Worm (Caenorhabditis elegans) whole organism, L4 larva: ENCODE data around the gene rfc-4.

ENCODE experiments used
- D1046.2 ChIP-seq: fragments of 200-800 bp; sonication (Bioruptor generic); IDR thresholded peaks from 2 replicates; pipeline ENCODE4 v1.3.6; 2022; ENCODE audit warnings: missing genetic modification characterization, missing compliant biosample characterization
- F26F4.8 ChIP-seq: fragments of 200-800 bp; sonication (Bioruptor generic); conservative IDR thresholded peaks from 2 replicates; pipeline ENCODE4 v1.3.6; 2022; ENCODE audit warnings: missing genetic modification characterization, missing compliant biosample characterization
- F37D6.2 ChIP-seq: sonication (generic microtip); optimal IDR thresholded peaks from 2 replicates; lab custom pipeline; 2016; ENCODE audit warnings: mild to moderate bottlenecking, missing genetic modification characterization, missing compliant biosample characterization
- R02D3.7 ChIP-seq: fragments of 150-350 bp; sonication (generic microtip); optimal IDR thresholded peaks from 3 replicates; lab custom pipeline; 2014; ENCODE audit warnings: missing biosample characterization, missing genetic modification characterization
- T20F7.1 ChIP-seq: fragments of 200-800 bp; sonication (Bioruptor generic); optimal IDR thresholded peaks from 2 replicates; lab custom pipeline; 2018; ENCODE audit warnings: mild to moderate bottlenecking, missing genetic modification characterization, missing compliant biosample characterization
- Y5F2A.4 ChIP-seq: fragments of 200-800 bp; sonication (Bioruptor generic); optimal IDR thresholded peaks from 2 replicates; lab custom pipeline; 2018; ENCODE audit warnings: mild to moderate bottlenecking, missing genetic modification characterization, missing compliant biosample characterization
- Y75B8A.6 ChIP-seq: fragments of 200-800 bp; sonication (Bioruptor generic); IDR thresholded peaks from 2 replicates; pipeline ENCODE4 v1.3.6; 2022; ENCODE audit warnings: missing genetic modification reagents, missing genetic modification characterization, missing compliant biosample characterization
- ZK337.2 ChIP-seq: fragments of 200-800 bp; sonication (Bioruptor generic); IDR thresholded peaks from 2 replicates; pipeline ENCODE4 v1.3.6; 2022; ENCODE audit warnings: missing genetic modification reagents, missing genetic modification characterization, missing compliant biosample characterization
- ZK546.5 ChIP-seq, 2 experiments: sonication (generic microtip); optimal IDR thresholded peaks; 2 replicates each; lab custom pipeline; 2017; ENCODE audit warnings: missing biosample characterization in 2 of 2, missing genetic modification characterization in 2 of 2
- aha-1 ChIP-seq: fragments of 150-350 bp; peaks from one replicate; lab custom pipeline; 2014; ENCODE audit warnings: missing biosample characterization, missing genetic modification characterization
- ama-1 ChIP-seq: fragments of 150-350 bp; optimal IDR thresholded peaks from 2 replicates; lab custom pipeline; 2014; ENCODE audit warnings: inconsistent platforms, mixed read lengths
- ceh-28 ChIP-seq: fragments of 150-350 bp; optimal IDR thresholded peaks from 2 replicates; lab custom pipeline; 2014; ENCODE audit warnings: missing biosample characterization, missing genetic modification reagents, missing genetic modification characterization
- ceh-32 ChIP-seq: sonication (generic microtip); optimal IDR thresholded peaks from 2 replicates; lab custom pipeline; 2016; ENCODE audit warnings: mild to moderate bottlenecking, missing genetic modification characterization, missing compliant biosample characterization; ENCODE audit not compliant: poor library complexity
- cey-2 ChIP-seq: sonication (generic microtip); optimal IDR thresholded peaks from 3 replicates; lab custom pipeline; 2017; ENCODE audit warnings: missing genetic modification characterization, mild to moderate bottlenecking, missing compliant biosample characterization, antibody characterized with exemption, borderline replicate concordance; ENCODE audit not compliant: insufficient read depth
- ctbp-1 ChIP-seq: fragments of 200-800 bp; sonication (Bioruptor generic); IDR thresholded peaks from 2 replicates; pipeline ENCODE4 v1.3.6; 2022; ENCODE audit warnings: missing genetic modification reagents, missing genetic modification characterization, missing compliant biosample characterization
- daf-8 ChIP-seq: fragments of 200-800 bp; sonication (Bioruptor generic); IDR thresholded peaks from 2 replicates; pipeline ENCODE4 v1.3.6; 2022; ENCODE audit warnings: missing genetic modification characterization, missing compliant biosample characterization
- dmd-6 ChIP-seq: fragments of 200-800 bp; sonication (Bioruptor generic); IDR thresholded peaks from 2 replicates; pipeline ENCODE4 v1.3.6; 2022; ENCODE audit warnings: missing genetic modification reagents, missing genetic modification characterization, missing compliant biosample characterization
- dve-1 ChIP-seq: sonication (generic microtip); optimal IDR thresholded peaks from 2 replicates; lab custom pipeline; 2017; ENCODE audit warnings: antibody characterized with exemption, mild to moderate bottlenecking, missing genetic modification characterization, missing compliant biosample characterization; ENCODE audit not compliant: insufficient read depth
- egl-27 ChIP-seq: sonication (generic microtip); optimal IDR thresholded peaks from 3 replicates; lab custom pipeline; 2017; ENCODE audit warnings: missing biosample characterization, missing genetic modification reagents, missing genetic modification characterization
- egl-43 ChIP-seq: fragments of 200-800 bp; sonication (Bioruptor generic); IDR thresholded peaks from 2 replicates; pipeline ENCODE4 v1.3.6; 2022; ENCODE audit warnings: missing genetic modification reagents, missing genetic modification characterization, missing compliant biosample characterization
- fkh-10 ChIP-seq: fragments of 150-350 bp; optimal IDR thresholded peaks from 2 replicates; lab custom pipeline; 2014; ENCODE audit warnings: missing biosample characterization, missing genetic modification reagents, missing genetic modification characterization
- fos-1 ChIP-seq: fragments of 150-350 bp; optimal IDR thresholded peaks from 2 replicates; lab custom pipeline; 2014; ENCODE audit warnings: missing biosample characterization, missing genetic modification characterization
- gei-8 ChIP-seq: fragments of 200-800 bp; sonication (Bioruptor generic); optimal IDR thresholded peaks from 2 replicates; lab custom pipeline; 2018; ENCODE audit warnings: mild to moderate bottlenecking, missing genetic modification characterization, missing compliant biosample characterization
- hif-1 ChIP-seq, 2 experiments: sonication (generic microtip); optimal IDR thresholded peaks; 2 replicates each; lab custom pipeline; 2016 to 2017; ENCODE audit warnings: missing compliant biosample characterization in 2 of 2, missing genetic modification characterization in 2 of 2, missing genetic modification reagents in 2 of 2, missing genotype in 2 of 2, mild to moderate bottlenecking in 1 of 2
- hmg-1.1 ChIP-seq: fragments of 200-800 bp; sonication (Bioruptor generic); IDR thresholded peaks from 2 replicates; pipeline ENCODE4 v1.3.6; 2022; ENCODE audit warnings: missing genetic modification reagents, missing genetic modification characterization, missing compliant biosample characterization
- jun-1 ChIP-seq: fragments of 150-350 bp; optimal IDR thresholded peaks from 2 replicates; lab custom pipeline; 2014; ENCODE audit warnings: missing biosample characterization, missing genetic modification reagents, missing genetic modification characterization
- lim-7 ChIP-seq: fragments of 200-800 bp; sonication (Bioruptor generic); IDR thresholded peaks from 2 replicates; pipeline ENCODE4 v1.3.6; 2022; ENCODE audit warnings: missing genetic modification characterization, missing compliant biosample characterization
- lin-38 ChIP-seq: fragments of 200-800 bp; sonication (Bioruptor generic); IDR thresholded peaks from 2 replicates; pipeline ENCODE4 v1.3.6; 2022; ENCODE audit warnings: missing genetic modification reagents, missing genetic modification characterization, missing compliant biosample characterization
- lir-3 ChIP-seq: sonication (generic microtip); optimal IDR thresholded peaks from 2 replicates; lab custom pipeline; 2016; ENCODE audit warnings: mild to moderate bottlenecking, missing genetic modification characterization, missing compliant biosample characterization
- lsy-2 ChIP-seq, 2 experiments: fragments of 150-350 bp in 1 of 2; sonication (generic microtip) in 1 of 2; optimal IDR thresholded peaks; 2 replicates each; lab custom pipeline; 2014 to 2017; ENCODE audit warnings: missing biosample characterization in 2 of 2, missing genetic modification characterization in 2 of 2
- madf-5 ChIP-seq, 2 experiments: fragments of 200-800 bp; sonication (Bioruptor generic); IDR thresholded peaks; 2 replicates each; pipeline ENCODE4 v1.3.6; 2022; ENCODE audit warnings: missing compliant biosample characterization in 2 of 2, missing genetic modification characterization in 2 of 2
- madf-9 ChIP-seq: fragments of 200-800 bp; sonication (Bioruptor generic); conservative IDR thresholded peaks from 2 replicates; pipeline ENCODE4 v1.3.6; 2022; ENCODE audit warnings: missing genetic modification reagents, missing genetic modification characterization, missing compliant biosample characterization
- mxl-2 ChIP-seq: fragments of 200-800 bp; sonication (Bioruptor generic); conservative IDR thresholded peaks from 2 replicates; pipeline ENCODE4 v1.3.6; 2022; ENCODE audit warnings: missing genetic modification reagents, missing genetic modification characterization, missing compliant biosample characterization
- mxl-3 ChIP-seq: fragments of 200-800 bp; sonication (Bioruptor generic); optimal IDR thresholded peaks from 2 replicates; lab custom pipeline; 2018; ENCODE audit warnings: mild to moderate bottlenecking, missing genetic modification characterization, missing compliant biosample characterization
- nhr-28 ChIP-seq: fragments of 150-350 bp; optimal IDR thresholded peaks from 2 replicates; lab custom pipeline; 2014; ENCODE audit warnings: missing biosample characterization, missing genetic modification characterization
- nhr-42 ChIP-seq: fragments of 200-800 bp; sonication (Bioruptor generic); IDR thresholded peaks from 2 replicates; pipeline ENCODE4 v1.3.6; 2022; ENCODE audit warnings: missing genetic modification characterization, missing compliant biosample characterization
- pha-4 ChIP-seq, 2 experiments: fragments of 150-350 bp in 1 of 2; fragments of 200-800 bp in 1 of 2; sonication (Bioruptor generic) in 1 of 2; IDR thresholded peaks in 1 of 2; optimal IDR thresholded peaks in 1 of 2; 2 replicates each; pipeline versions ENCODE4 v1.3.6 to Lab custom; 2014 to 2022; ENCODE audit warnings: missing genetic modification characterization in 2 of 2, missing genetic modification reagents in 2 of 2, missing biosample characterization in 1 of 2, missing compliant biosample characterization in 1 of 2
- pqm-1 ChIP-seq: sonication (generic microtip); optimal IDR thresholded peaks from 2 replicates; lab custom pipeline; 2017; ENCODE audit warnings: missing biosample characterization, missing genetic modification characterization
- rbr-2 ChIP-seq: sonication (generic microtip); optimal IDR thresholded peaks from 2 replicates; lab custom pipeline; 2016; ENCODE audit warnings: missing genotype, missing genetic modification characterization, missing compliant biosample characterization
- sdz-12 ChIP-seq: fragments of 200-800 bp; sonication (Bioruptor generic); optimal IDR thresholded peaks from 2 replicates; lab custom pipeline; 2018; ENCODE audit warnings: mild to moderate bottlenecking, missing genetic modification characterization, missing compliant biosample characterization
- set-16 ChIP-seq: fragments of 200-800 bp; sonication (Bioruptor generic); IDR thresholded peaks from 2 replicates; pipeline ENCODE4 v1.3.6; 2022; ENCODE audit warnings: missing genetic modification reagents, missing genetic modification characterization, missing compliant biosample characterization
- spr-1 ChIP-seq: sonication (generic microtip); optimal IDR thresholded peaks from 2 replicates; lab custom pipeline; 2016; ENCODE audit warnings: mild to moderate bottlenecking, missing genetic modification characterization, missing compliant biosample characterization
- spr-3 ChIP-seq: fragments of 200-800 bp; sonication (Bioruptor generic); optimal IDR thresholded peaks from 2 replicates; lab custom pipeline; 2018; ENCODE audit warnings: mild to moderate bottlenecking, missing genetic modification characterization, missing compliant biosample characterization
- unc-130 ChIP-seq: sonication (generic microtip); optimal IDR thresholded peaks from 2 replicates; lab custom pipeline; 2016; ENCODE audit warnings: missing genetic modification reagents, missing genetic modification characterization, missing compliant biosample characterization
- unc-39 ChIP-seq: sonication (generic microtip); optimal IDR thresholded peaks from 2 replicates; lab custom pipeline; 2017; ENCODE audit warnings: missing biosample characterization, missing genetic modification characterization
- unc-62 ChIP-seq, 3 experiments: fragments of 150-350 bp in 1 of 3; sonication (generic microtip); optimal IDR thresholded peaks in 2 of 3; peaks in 1 of 3; 1 replicate in 1 of 3; 2 replicates in 2 of 3; lab custom pipeline; 2014 to 2017; ENCODE audit warnings: missing biosample characterization in 3 of 3, missing genetic modification characterization in 3 of 3, missing genetic modification reagents in 3 of 3, missing genotype in 1 of 3
- vab-7 ChIP-seq: fragments of 200-800 bp; sonication (Bioruptor generic); IDR thresholded peaks from 2 replicates; pipeline ENCODE4 v1.3.6; 2022; ENCODE audit warnings: missing genetic modification reagents, missing genetic modification characterization, missing compliant biosample characterization
- zag-1 ChIP-seq: fragments of 150-350 bp; optimal IDR thresholded peaks from 2 replicates; lab custom pipeline; 2014; ENCODE audit warnings: missing biosample characterization, missing genetic modification characterization
- zip-11 ChIP-seq: fragments of 200-800 bp; sonication (Bioruptor generic); IDR thresholded peaks from 2 replicates; pipeline ENCODE4 v1.3.6; 2022; ENCODE audit warnings: missing genetic modification characterization, missing compliant biosample characterization

The rfc-4 gene

DNA sequence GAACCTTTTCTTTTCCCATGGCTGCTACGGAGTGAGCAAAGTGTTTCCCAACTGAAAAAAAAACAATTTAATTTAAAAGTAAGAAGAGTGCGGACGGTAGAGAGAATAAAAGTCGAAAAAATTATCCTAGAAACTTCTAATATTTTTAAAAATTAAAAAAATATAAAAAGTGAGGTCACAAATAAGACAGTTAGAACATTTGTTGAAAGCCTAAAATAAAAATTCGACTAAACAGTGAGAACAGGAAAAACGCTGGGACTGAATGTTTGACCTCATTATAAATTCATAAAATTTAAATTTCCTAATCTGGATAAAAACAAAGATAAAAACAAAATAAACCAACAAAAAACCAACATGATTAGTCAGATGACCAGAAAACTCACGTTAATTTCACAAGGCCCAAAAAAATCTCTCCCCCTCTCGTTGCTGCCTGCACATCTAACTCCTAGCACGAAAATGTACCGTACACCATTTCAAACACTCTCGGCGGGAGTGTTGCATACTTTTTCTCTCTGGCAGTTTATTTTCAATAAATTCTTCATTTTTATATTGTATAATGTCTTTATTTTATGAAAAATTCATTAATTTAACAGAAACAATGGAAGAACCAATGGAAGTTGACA is at the start of gene rfc-4, which contains the start of gene eef-1A.1 (continued):
- TF ChIP-seq unc-39 (tag; lab: Kevin White, UChicago) (no peak), nhr-42 (GFP tag; lab: Robert Waterston, UW) (no peak), jun-1 (peak; percentile 75), D1046.2 (GFP tag; lab: Robert Waterston, UW) (no peak), F26F4.8 (GFP tag; lab: Robert Waterston, UW) (no peak), dve-1 (peak; percentile 99), hif-1 (tag; optimal IDR thresholded peaks at IDR 0.05; lab: Kevin White, UChicago) (peak; percentile 68 to 93), egl-43 (GFP tag; lab: Robert Waterston, UW) (peak; percentile 63; the same call in 1 of the 2 replicates), ZK546.5 (tag; optimal IDR thresholded peaks at IDR 0.05; lab: Kevin White, UChicago) (peak; percentile 79 to 99), ceh-32 (tag; lab: Kevin White, UChicago) (no peak), gei-8 (GFP tag; lab: Kevin White, UChicago) (no peak), egl-27 (tag; lab: Kevin White, UChicago) (no peak), lim-7 (GFP tag; lab: Robert Waterston, UW) (peak; percentile 68; the same call in 1 of the 2 replicates), mxl-3 (GFP tag; lab: Kevin White, UChicago) (peak; percentile 84), mxl-2 (GFP tag; lab: Robert Waterston, UW) (no peak), aha-1 (peak; percentile 99), fkh-10 (peak; percentile 96), fos-1 (no peak), Y75B8A.6 (GFP tag; lab: Robert Waterston, UW) (no peak), zag-1 (tag; lab: Kevin White, UChicago) (no peak), rbr-2 (tag; lab: Kevin White, UChicago) (peak; percentile 94), pqm-1 (tag; lab: Kevin White, UChicago) (peak; percentile 41), lsy-2 (tag; optimal IDR thresholded peaks at IDR 0.05; lab: Kevin White, UChicago) (peak; percentile 98 to 100), ceh-28 (tag; lab: Kevin White, UChicago) (no peak), ctbp-1 (GFP tag; lab: Robert Waterston, UW) (peak; percentile 78), F37D6.2 (peak; percentile 80), ama-1 (peak; percentile 66), Y5F2A.4 (peak; percentile 13), nhr-28 (tag; lab: Kevin White, UChicago) (peak; percentile 94), R02D3.7 (tag; lab: Kevin White, UChicago) (peak; percentile 11), lin-38 (GFP tag; lab: Robert Waterston, UW) (peak; percentile 90), madf-5 (GFP tag; IDR thresholded peaks at IDR 0.05; lab: Robert Waterston, UW) (no peak), set-16 (GFP tag; lab: Robert Waterston, UW) (no peak), dmd-6 (GFP tag; lab: Robert Waterston, UW) (peak; percentile 90), spr-1 (peak; percentile 82), T20F7.1 (GFP tag; lab: Kevin White, UChicago) (peak; percentile 97), daf-8 (GFP tag; lab: Robert Waterston, UW) (no peak), ZK337.2 (GFP tag; lab: Robert Waterston, UW) (no peak), pha-4 (GFP tag; IDR thresholded peaks at IDR 0.05; lab: Robert Waterston, UW) (peak; percentile 76), pha-4 (tag; optimal IDR thresholded peaks at IDR 0.05; lab: Kevin White, UChicago) (peak; percentile 99), spr-3 (peak; percentile 55), hmg-1.1 (GFP tag; lab: Robert Waterston, UW) (peak; percentile 92), zip-11 (GFP tag; lab: Robert Waterston, UW) (no peak), sdz-12 (GFP tag; lab: Kevin White, UChicago) (no peak), madf-9 (GFP tag; lab: Robert Waterston, UW) (peak; percentile 69; the same call in 1 of the 2 replicates), cey-2 (no peak), lir-3 (tag; lab: Kevin White, UChicago) (no peak), unc-62 (GFP tag; optimal IDR thresholded peaks at IDR 0.05 in 1 of 2; lab: Kevin White, UChicago) (peak in 1 of 2 experiments; percentile 99), unc-62 (tag; optimal IDR thresholded peaks at IDR 0.05; lab: Kevin White, UChicago) (no peak), vab-7 (GFP tag; lab: Robert Waterston, UW) (peak; percentile 56), unc-130 (GFP tag; lab: Kevin White, UChicago) (peak; percentile 87)
